Fruit fly (Drosophila melanogaster): ENCODE results near the gene CG43815.

DNA sequence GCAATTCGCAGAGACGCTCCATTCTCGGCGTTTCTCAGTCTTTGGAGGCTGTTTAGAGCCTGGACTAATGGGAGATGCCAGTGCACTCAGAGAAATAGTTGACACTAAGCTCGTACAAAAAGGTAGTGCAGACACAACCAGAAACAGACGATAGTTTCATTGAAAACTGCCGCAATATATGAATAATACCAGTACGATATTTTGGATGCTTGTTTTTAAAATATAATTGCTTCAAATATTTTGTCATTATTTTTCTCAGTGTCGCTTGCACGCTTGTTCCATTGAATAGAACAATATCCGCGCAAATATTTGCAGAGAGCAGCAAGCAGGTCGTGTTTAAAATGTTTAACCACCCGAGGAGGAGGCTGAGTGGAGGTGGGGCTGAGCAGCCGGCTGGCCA lies 510 bp downstream of the CG43815 start:
- peak; percentile 2 for TF ChIP-seq Met (GFP tag; optimal IDR thresholded peaks at IDR 0.05)
- TF ChIP-seq CG7368 (GFP tag; optimal IDR thresholded peaks at IDR 0.05): no peak
- no peak for TF ChIP-seq CG6854 (GFP tag; optimal IDR thresholded peaks at IDR 0.05)
- TF ChIP-seq CG16779 (tag; optimal IDR thresholded peaks at IDR 0.05): no peak
- TF ChIP-seq CG8632 (GFP tag; optimal IDR thresholded peaks at IDR 0.05): no peak
- no peak for TF ChIP-seq Ets21C (GFP tag; optimal IDR thresholded peaks at IDR 0.05)
- peak; percentile 22 for TF ChIP-seq Hr39 (GFP tag; optimal IDR thresholded peaks at IDR 0.05)
- no peak for TF ChIP-seq CG9139 (GFP tag; optimal IDR thresholded peaks at IDR 0.05)
- TF ChIP-seq CG32006 (GFP tag; optimal IDR thresholded peaks at IDR 0.05): peak; percentile 55
- no peak for TF ChIP-seq lz (GFP tag; optimal IDR thresholded peaks at IDR 0.05)

All from whole organism, prepupa.